Worm (Caenorhabditis elegans) whole organism, young adult: ENCODE data around the gene act-3.

Experiments used
- aptf-3 ChIP-seq: fragments of 200-800 bp; sonication (Bioruptor generic); IDR thresholded peaks from 2 replicates; pipeline ENCODE4 v1.3.6; 2022; ENCODE audit warnings: missing genetic modification characterization, missing compliant biosample characterization
- fkh-3 ChIP-seq: sonication (generic microtip); optimal IDR thresholded peaks from 2 replicates; lab custom pipeline; 2016; ENCODE audit warnings: mild to moderate bottlenecking, missing genetic modification characterization, missing compliant biosample characterization
- ztf-25 ChIP-seq: fragments of 200-800 bp; sonication (Bioruptor generic); IDR thresholded peaks from 2 replicates; pipeline ENCODE4 v1.3.6; 2022; ENCODE audit warnings: missing genetic modification reagents, missing genetic modification characterization, missing compliant biosample characterization

ce11 chrV:11122466-11122865, 48.2 kb upstream of the act-3 start, which contains the start of gene mboa-2:
- no peak for TF ChIP-seq ztf-25
- TF ChIP-seq fkh-3 (tag; lab: Kevin White, UChicago), result no peak
- no peak for TF ChIP-seq aptf-3 (GFP tag; lab: Robert Waterston, UW)
